Worm (Caenorhabditis elegans): ENCODE measurements around the gene F56D2.5.

Gene F56D2.5

ce11 chrIII:5601999-5602398 lies 20.8 kb upstream of the F56D2.5 start:
- TF ChIP-seq mls-2 (tag; optimal IDR thresholded peaks at IDR 0.05) (peak; percentile 97), unc-39 (tag; optimal IDR thresholded peaks at IDR 0.05) (peak; percentile 70), mep-1 (tag; optimal IDR thresholded peaks at IDR 0.05) (peak; percentile 47), ztf-11 (tag; optimal IDR thresholded peaks at IDR 0.05) (peak; percentile 70), nhr-12 (tag; optimal IDR thresholded peaks at IDR 0.05) (no peak), ces-1 (GFP tag; optimal IDR thresholded peaks at IDR 0.05) (no peak), snpc-4 (tag; optimal IDR thresholded peaks at IDR 0.05) (no peak), ceh-83 (GFP tag; optimal IDR thresholded peaks at IDR 0.05) (peak; percentile 98), blmp-1 (tag; optimal IDR thresholded peaks at IDR 0.05) (no peak), nhr-28 (tag; optimal IDR thresholded peaks at IDR 0.05) (peak; percentile 70), lin-13 (tag; optimal IDR thresholded peaks at IDR 0.05) (peak; percentile 87), lsy-2 (tag; optimal IDR thresholded peaks at IDR 0.05) (peak; percentile 42), hlh-1 (tag; optimal IDR thresholded peaks at IDR 0.05) (peak; percentile 70), mab-5 (tag; optimal IDR thresholded peaks at IDR 0.05) (no peak), tbx-8 (GFP tag; optimal IDR thresholded peaks at IDR 0.05) (peak; percentile 96), ceh-43 (GFP tag; optimal IDR thresholded peaks at IDR 0.05) (peak; percentile 89), elt-1 (tag; optimal IDR thresholded peaks at IDR 0.05; ENCODE audit: borderline replicate concordance, insufficient read depth) (no peak), zip-8 (tag; optimal IDR thresholded peaks at IDR 0.05) (no peak), cnd-1 (tag; optimal IDR thresholded peaks at IDR 0.05) (peak; percentile 97), lin-32 (GFP tag; optimal IDR thresholded peaks at IDR 0.05) (peak; percentile 94), pha-4 (tag; optimal IDR thresholded peaks at IDR 0.05) (peak; percentile 95), nhr-76 (tag; optimal IDR thresholded peaks at IDR 0.05) (peak; percentile 47), M03D4.4 (tag; optimal IDR thresholded peaks at IDR 0.05) (peak; percentile 97), nhr-237 (tag; optimal IDR thresholded peaks at IDR 0.05) (peak; percentile 12), sem-2 (GFP tag; optimal IDR thresholded peaks at IDR 0.05) (peak; percentile 96), drap-1 (GFP tag; optimal IDR thresholded peaks at IDR 0.05) (peak; percentile 97), flh-1 (GFP tag; optimal IDR thresholded peaks at IDR 0.05) (peak; percentile 92), elt-3 (tag; optimal IDR thresholded peaks at IDR 0.05) (no peak), sptf-1 (tag; optimal IDR thresholded peaks at IDR 0.05) (peak; percentile 96), ham-2 (GFP tag; optimal IDR thresholded peaks at IDR 0.05) (peak; percentile 94), nhr-2 (tag; optimal IDR thresholded peaks at IDR 0.05) (no peak), unc-62 (GFP tag; optimal IDR thresholded peaks at IDR 0.05) (peak; percentile 30), bed-3 (GFP tag; optimal IDR thresholded peaks at IDR 0.05) (peak; percentile 86), unc-120 (tag; optimal IDR thresholded peaks at IDR 0.05; ENCODE audit: poor library complexity, severe bottlenecking) (peak; percentile 84), ceh-39 (tag; optimal IDR thresholded peaks at IDR 0.05) (no peak)

ce11 chrIII:5599958-5600357 lies 18.7 kb upstream of the F56D2.5 start, which contains the start of gene wdr-37:
TSS of gene wdr-37 (minus strand) at chrIII:5600058.
- TF ChIP-seq unc-39 (tag; optimal IDR thresholded peaks at IDR 0.05): no peak
- TF ChIP-seq drap-1 (GFP tag; optimal IDR thresholded peaks at IDR 0.05): no peak

ce11 chrIII:5595445-5595844 lies 14.2 kb upstream of the F56D2.5 start, which contains the start of gene ced-6:
TSS of gene ced-6 (plus strand) at chrIII:5595771.
- TF ChIP-seq drap-1 (GFP tag; optimal IDR thresholded peaks at IDR 0.05): no peak
- no peak for TF ChIP-seq tbx-8 (GFP tag; optimal IDR thresholded peaks at IDR 0.05)
- TF ChIP-seq blmp-1 (tag; optimal IDR thresholded peaks at IDR 0.05): no peak
- no peak for TF ChIP-seq cnd-1 (tag; optimal IDR thresholded peaks at IDR 0.05)
- no peak for TF ChIP-seq M03D4.4 (tag; optimal IDR thresholded peaks at IDR 0.05)
- no peak for TF ChIP-seq nhr-237 (tag; optimal IDR thresholded peaks at IDR 0.05)
- no peak for TF ChIP-seq lsy-2 (tag; optimal IDR thresholded peaks at IDR 0.05)
- TF ChIP-seq ceh-83 (GFP tag; optimal IDR thresholded peaks at IDR 0.05): no peak
- TF ChIP-seq sptf-1 (tag; optimal IDR thresholded peaks at IDR 0.05): no peak
- TF ChIP-seq nhr-76 (tag; optimal IDR thresholded peaks at IDR 0.05): no peak
- TF ChIP-seq zip-8 (tag; optimal IDR thresholded peaks at IDR 0.05): no peak
- TF ChIP-seq lin-32 (GFP tag; optimal IDR thresholded peaks at IDR 0.05): no peak
- no peak for TF ChIP-seq lin-13 (tag; optimal IDR thresholded peaks at IDR 0.05)
- no peak for TF ChIP-seq mls-2 (tag; optimal IDR thresholded peaks at IDR 0.05)

ce11 chrIII:5594350-5594749 lies 13.1 kb upstream of the F56D2.5 start:
- TF ChIP-seq nhr-2 (tag; optimal IDR thresholded peaks at IDR 0.05): peak; percentile 38
- TF ChIP-seq ham-2 (GFP tag; optimal IDR thresholded peaks at IDR 0.05): peak; percentile 48
- TF ChIP-seq cnd-1 (tag; optimal IDR thresholded peaks at IDR 0.05): no peak
- TF ChIP-seq elt-3 (tag; optimal IDR thresholded peaks at IDR 0.05): no peak
- TF ChIP-seq elt-1 (tag; optimal IDR thresholded peaks at IDR 0.05; ENCODE audit: borderline replicate concordance, insufficient read depth): no peak
- TF ChIP-seq nhr-76 (tag; optimal IDR thresholded peaks at IDR 0.05): no peak
- no peak for TF ChIP-seq unc-62 (GFP tag; optimal IDR thresholded peaks at IDR 0.05)
- no peak for TF ChIP-seq sem-2 (GFP tag; optimal IDR thresholded peaks at IDR 0.05)
- TF ChIP-seq tbx-8 (GFP tag; optimal IDR thresholded peaks at IDR 0.05): no peak
- TF ChIP-seq unc-120 (tag; optimal IDR thresholded peaks at IDR 0.05; ENCODE audit: poor library complexity, severe bottlenecking): no peak
- no peak for TF ChIP-seq mep-1 (tag; optimal IDR thresholded peaks at IDR 0.05)

All from whole organism, mixed stage, embryonic.